Fruit fly (Drosophila melanogaster) whole organism, embryonic: Measurements from ENCODE around the gene T48.

Source experiments
- Bgb ChIP-seq: fragments of 200-800 bp; sonication (Bioruptor generic); IDR thresholded peaks from 2 replicates; pipeline ENCODE4 v1.3.6; 2022; ENCODE audit warnings: missing biosample characterization, missing genetic modification characterization; ENCODE audit not compliant: partially characterized antibody
- CG10366 ChIP-seq: fragments of 200-800 bp; sonication (Bioruptor generic); IDR thresholded peaks from 2 replicates; pipeline ENCODE4 v1.3.6; 2022; ENCODE audit warnings: missing biosample characterization, missing genetic modification characterization
- CG10462 ChIP-seq: fragments of 200-800 bp; sonication (Bioruptor generic); optimal IDR thresholded peaks from 2 replicates; lab custom pipeline; 2016; ENCODE audit warnings: missing biosample characterization, missing genetic modification characterization
- CG10654 ChIP-seq: fragments of 200-800 bp; sonication (Bioruptor generic); optimal IDR thresholded peaks from 2 replicates; lab custom pipeline; 2016; ENCODE audit warnings: missing biosample characterization, missing genetic modification characterization
- CG11398 ChIP-seq: fragments of 200-800 bp; sonication (Bioruptor generic); optimal IDR thresholded peaks from 2 replicates; lab custom pipeline; 2016; ENCODE audit warnings: missing biosample characterization, missing genetic modification characterization
- CG12104 ChIP-seq: fragments of 200-800 bp; sonication (Bioruptor generic); optimal IDR thresholded peaks from 3 replicates; lab custom pipeline; 2016; ENCODE audit warnings: missing biosample characterization, missing genetic modification characterization
- CG14667 ChIP-seq: fragments of 200-800 bp; sonication (Bioruptor generic); IDR thresholded peaks from 2 replicates; pipeline ENCODE4 v1.3.6; 2022; ENCODE audit warnings: missing biosample characterization, missing genetic modification characterization
- CG15479 ChIP-seq: fragments of 200-800 bp; sonication (Bioruptor generic); optimal IDR thresholded peaks from 3 replicates; lab custom pipeline; 2019; ENCODE audit warnings: missing biosample characterization, mild to moderate bottlenecking, missing genetic modification characterization, moderate library complexity
- CG15696 ChIP-seq: fragments of 200-800 bp; sonication (Bioruptor generic); optimal IDR thresholded peaks from 2 replicates; lab custom pipeline; 2019; ENCODE audit warnings: missing biosample characterization, mild to moderate bottlenecking, missing genetic modification characterization, moderate library complexity
- CG31388 ChIP-seq: fragments of 200-800 bp; sonication (Bioruptor generic); optimal IDR thresholded peaks from 2 replicates; lab custom pipeline; 2016; ENCODE audit warnings: missing biosample characterization, missing genetic modification characterization
- CG34224 ChIP-seq: fragments of 200-800 bp; sonication (Bioruptor generic); IDR thresholded peaks from 3 replicates; pipeline ENCODE4 v1.3.6; 2022; ENCODE audit warnings: missing biosample characterization, missing genetic modification characterization; ENCODE audit not compliant: partially characterized antibody
- CG3995 ChIP-seq: fragments of 200-800 bp; sonication (Bioruptor generic); optimal IDR thresholded peaks from 3 replicates; lab custom pipeline; 2016; ENCODE audit warnings: missing biosample characterization, missing genetic modification characterization
- CG4424 ChIP-seq: fragments of 200-800 bp; sonication (Bioruptor generic); optimal IDR thresholded peaks from 3 replicates; lab custom pipeline; 2016; ENCODE audit warnings: missing biosample characterization, missing genetic modification characterization
- CG4707 ChIP-seq: fragments of 200-800 bp; sonication (Bioruptor generic); optimal IDR thresholded peaks from 2 replicates; lab custom pipeline; 2018; ENCODE audit warnings: missing biosample characterization, mild to moderate bottlenecking, missing genetic modification characterization, moderate library complexity
- CG7786 ChIP-seq: fragments of 200-800 bp; sonication (Bioruptor generic); optimal IDR thresholded peaks from 2 replicates; lab custom pipeline; 2016; ENCODE audit warnings: missing biosample characterization, missing genetic modification characterization
- CG7839 ChIP-seq: fragments of 200-800 bp; sonication (Bioruptor generic); optimal IDR thresholded peaks from 3 replicates; lab custom pipeline; 2018; ENCODE audit warnings: missing biosample characterization, mild to moderate bottlenecking, missing genetic modification characterization, moderate library complexity
- CG7987 ChIP-seq: fragments of 200-800 bp; sonication (Bioruptor generic); optimal IDR thresholded peaks from 2 replicates; lab custom pipeline; 2018; ENCODE audit warnings: missing biosample characterization, mild to moderate bottlenecking, missing genetic modification characterization, moderate library complexity
- D ChIP-seq, 2 experiments: fragments of 200-800 bp in 1 of 2; fragments of >200 bp in 1 of 2; sonication (Bioruptor generic) in 1 of 2; optimal IDR thresholded peaks; 2 replicates in 1 of 2; 3 replicates in 1 of 2; lab custom pipeline; 2017; ENCODE audit warnings: mild to moderate bottlenecking in 1 of 2, missing biosample characterization in 1 of 2, missing genetic modification characterization in 1 of 2, missing genetic modification reagents in 1 of 2
- Dbx ChIP-seq: fragments of 200-800 bp; sonication (Bioruptor generic); IDR thresholded peaks from 3 replicates; pipeline ENCODE4 v1.3.6; 2022; ENCODE audit warnings: missing biosample characterization, missing genetic modification characterization
- Dek ChIP-seq: fragments of 200-800 bp; sonication (Bioruptor generic); optimal IDR thresholded peaks from 3 replicates; lab custom pipeline; 2019; ENCODE audit warnings: missing biosample characterization, mild to moderate bottlenecking, missing genetic modification characterization, moderate library complexity
- HmgZ ChIP-seq: fragments of 200-800 bp; sonication (Bioruptor generic); optimal IDR thresholded peaks from 2 replicates; lab custom pipeline; 2018; ENCODE audit warnings: missing biosample characterization, mild to moderate bottlenecking, missing genetic modification characterization
- Hr51 ChIP-seq, 2 experiments: fragments of 200-800 bp; sonication (Bioruptor generic); optimal IDR thresholded peaks; 2 replicates in 1 of 2; 3 replicates in 1 of 2; lab custom pipeline; 2016 to 2018; ENCODE audit warnings: missing biosample characterization in 2 of 2, missing genetic modification characterization in 2 of 2, mild to moderate bottlenecking in 1 of 2, moderate library complexity in 1 of 2
- NC2β ChIP-seq: fragments of 200-800 bp; sonication (Bioruptor generic); optimal IDR thresholded peaks from 2 replicates; lab custom pipeline; 2016; ENCODE audit warnings: missing biosample characterization, missing genetic modification characterization
- Nf-YA ChIP-seq: fragments of 200-800 bp; sonication (Bioruptor generic); IDR thresholded peaks from 2 replicates; pipeline ENCODE4 v1.3.6; 2022; ENCODE audit warnings: missing biosample characterization, missing genetic modification characterization
- Oli ChIP-seq: fragments of 200-800 bp; sonication (Bioruptor generic); optimal IDR thresholded peaks from 2 replicates; lab custom pipeline; 2018; ENCODE audit warnings: missing biosample characterization, mild to moderate bottlenecking, missing genetic modification characterization, moderate library complexity
- Scr ChIP-seq: fragments of 200-800 bp; sonication (Bioruptor generic); IDR thresholded peaks from 2 replicates; pipeline ENCODE4 v1.3.6; 2022; ENCODE audit warnings: missing biosample characterization, missing genetic modification characterization; ENCODE audit not compliant: partially characterized antibody
- Side ChIP-seq: fragments of 200-800 bp; sonication (Bioruptor generic); optimal IDR thresholded peaks from 2 replicates; lab custom pipeline; 2016; ENCODE audit warnings: missing biosample characterization, missing genetic modification characterization
- Spps ChIP-seq: fragments of 200-800 bp; sonication (Bioruptor generic); optimal IDR thresholded peaks from 2 replicates; lab custom pipeline; 2018; ENCODE audit warnings: missing biosample characterization, mild to moderate bottlenecking, missing genetic modification characterization
- abd-A ChIP-seq: fragments of 200-800 bp; sonication (Bioruptor generic); optimal IDR thresholded peaks from 3 replicates; lab custom pipeline; 2019; ENCODE audit warnings: missing biosample characterization, mild to moderate bottlenecking, missing genetic modification characterization, moderate library complexity
- ash1 ChIP-seq: fragments of 200-800 bp; sonication (Bioruptor generic); optimal IDR thresholded peaks from 2 replicates; lab custom pipeline; 2018; ENCODE audit warnings: missing biosample characterization, mild to moderate bottlenecking, missing genetic modification characterization
- az2 ChIP-seq: fragments of 200-800 bp; sonication (Bioruptor generic); optimal IDR thresholded peaks from 3 replicates; lab custom pipeline; 2016; ENCODE audit warnings: missing biosample characterization, missing genetic modification characterization
- cas ChIP-seq: fragments of 200-800 bp; sonication (Bioruptor generic); IDR thresholded peaks from 2 replicates; pipeline ENCODE4 v1.3.6; 2022; ENCODE audit warnings: missing biosample characterization, missing genetic modification characterization
- cg ChIP-seq: fragments of 200-800 bp; sonication (Bioruptor generic); optimal IDR thresholded peaks from 3 replicates; lab custom pipeline; 2019; ENCODE audit warnings: missing biosample characterization, mild to moderate bottlenecking, missing genetic modification characterization, moderate library complexity
- ci ChIP-seq: fragments of 200-800 bp; sonication (Bioruptor generic); IDR thresholded peaks from 3 replicates; pipeline ENCODE4 v1.3.6; 2022; ENCODE audit warnings: missing biosample characterization, missing genetic modification characterization
- crol ChIP-seq: fragments of 200-800 bp; sonication (Bioruptor generic); IDR thresholded peaks from 2 replicates; pipeline ENCODE4 v1.3.6; 2022; ENCODE audit warnings: missing biosample characterization, missing genetic modification characterization
- dm ChIP-seq: fragments of 200-800 bp; sonication (Bioruptor generic); optimal IDR thresholded peaks from 3 replicates; lab custom pipeline; 2016; ENCODE audit warnings: missing biosample characterization, missing genetic modification characterization
- eyg ChIP-seq: fragments of 200-800 bp; sonication (Bioruptor generic); optimal IDR thresholded peaks from 3 replicates; lab custom pipeline; 2016; ENCODE audit warnings: missing biosample characterization, missing genetic modification characterization
- gcm ChIP-seq: fragments of 200-800 bp; sonication (Bioruptor generic); optimal IDR thresholded peaks from 2 replicates; lab custom pipeline; 2019; ENCODE audit warnings: missing biosample characterization, mild to moderate bottlenecking, missing genetic modification characterization, moderate library complexity
- ham ChIP-seq: fragments of 200-800 bp; sonication (Bioruptor generic); IDR thresholded peaks from 2 replicates; pipeline ENCODE4 v1.3.6; 2022; ENCODE audit warnings: missing biosample characterization, missing genetic modification characterization
- inv ChIP-seq: fragments of 200-800 bp; sonication (Bioruptor generic); IDR thresholded peaks from 2 replicates; pipeline ENCODE4 v1.3.6; 2022; ENCODE audit warnings: missing biosample characterization, missing genetic modification characterization; ENCODE audit not compliant: partially characterized antibody
- jumu ChIP-seq: fragments of 200-800 bp; sonication (Bioruptor generic); optimal IDR thresholded peaks from 3 replicates; lab custom pipeline; 2016; ENCODE audit warnings: missing biosample characterization, missing genetic modification characterization
- onecut ChIP-seq: fragments of 200-800 bp; sonication (Bioruptor generic); IDR thresholded peaks from 2 replicates; pipeline ENCODE4 v1.3.6; 2022; ENCODE audit warnings: missing biosample characterization, missing genetic modification characterization
- pan ChIP-seq, 4 experiments: fragments of >200 bp in 3 of 4; fragments of 200-800 bp in 1 of 4; sonication (Bioruptor generic) in 1 of 4; optimal IDR thresholded peaks in 3 of 4; IDR thresholded peaks in 1 of 4; 2 replicates each; pipeline versions ENCODE4 v1.3.6 to Lab custom; 2017 to 2022; ENCODE audit warnings: missing biosample characterization in 2 of 4, missing genetic modification characterization in 2 of 4, mixed read lengths in 1 of 4
- pho ChIP-seq: fragments of 200-800 bp; sonication (Bioruptor generic); optimal IDR thresholded peaks from 2 replicates; lab custom pipeline; 2016; ENCODE audit warnings: missing biosample characterization, missing genetic modification characterization
- phol ChIP-seq: fragments of 200-800 bp; sonication (Bioruptor generic); optimal IDR thresholded peaks from 3 replicates; lab custom pipeline; 2018; ENCODE audit warnings: missing biosample characterization, mild to moderate bottlenecking, missing genetic modification characterization, moderate library complexity
- seq ChIP-seq: fragments of 200-800 bp; sonication (Bioruptor generic); IDR thresholded peaks from 2 replicates; pipeline ENCODE4 v1.3.6; 2022; ENCODE audit warnings: missing biosample characterization, missing genetic modification characterization
- tna ChIP-seq: fragments of 200-800 bp; sonication (Bioruptor generic); IDR thresholded peaks from 2 replicates; pipeline ENCODE4 v1.3.6; 2022; ENCODE audit warnings: missing biosample characterization, missing genetic modification characterization; ENCODE audit not compliant: partially characterized antibody
- tup ChIP-seq: fragments of 200-800 bp; sonication (Bioruptor generic); optimal IDR thresholded peaks from 2 replicates; lab custom pipeline; 2016; ENCODE audit warnings: missing biosample characterization, mild to moderate bottlenecking, missing genetic modification characterization, moderate library complexity
- wek ChIP-seq: fragments of 200-800 bp; sonication (Bioruptor generic); optimal IDR thresholded peaks from 3 replicates; lab custom pipeline; 2018; ENCODE audit warnings: missing biosample characterization, mild to moderate bottlenecking, missing genetic modification characterization, moderate library complexity

The T48 gene

dm6 chr3R:26915463-26915925, 34.0 kb downstream of the T48 start, which contains the start of gene CG46339 (continued):
- TF ChIP-seq CG10462 (GFP tag; lab: Kevin White, UChicago) (no peak), phol (tag; lab: Kevin White, UChicago) (peak; percentile 49), wek (GFP tag; lab: Kevin White, UChicago) (peak; percentile 38), pan (optimal IDR thresholded peaks at IDR 0.05; lab: Kevin White, UChicago) (no peak), pan (GFP tag; optimal IDR thresholded peaks at IDR 0.05 in 1 of 2, IDR thresholded peaks at IDR 0.05 in 1 of 2) (peak in 1 of 2 experiments; percentile 64), CG3995 (no peak), NC2β (GFP tag; lab: Kevin White, UChicago) (no peak), inv (GFP tag; lab: Robert Waterston, UW) (no peak), CG4707 (GFP tag; lab: Kevin White, UChicago) (peak; percentile 62), Oli (tag; lab: Kevin White, UChicago) (no peak), az2 (GFP tag; lab: Kevin White, UChicago) (no peak), ham (GFP tag; lab: Robert Waterston, UW) (no peak), gcm (peak; percentile 24), CG14667 (no peak), CG10366 (GFP tag; lab: Robert Waterston, UW) (no peak), Nf-YA (GFP tag; lab: Robert Waterston, UW) (no peak), CG7987 (GFP tag; lab: Kevin White, UChicago) (peak; percentile 88), CG4424 (GFP tag; lab: Kevin White, UChicago) (peak; percentile 45), Bgb (peak; percentile 69; the same call in 1 of the 2 replicates), pho (GFP tag; lab: Kevin White, UChicago) (peak; percentile 63), crol (GFP tag; lab: Robert Waterston, UW) (no peak), Spps (tag; lab: Kevin White, UChicago) (peak; percentile 37), CG31388 (GFP tag; lab: Kevin White, UChicago) (no peak), cas (GFP tag; lab: Robert Waterston, UW) (0 out of 2 replicates have a peak, but pooled peaks have one; percentile 36), ci (GFP tag; lab: Robert Waterston, UW) (peak; percentile 91), CG10654 (peak; percentile 14), ash1 (peak; percentile 79), D (optimal IDR thresholded peaks at IDR 0.05; lab: Kevin White, UChicago) (no peak), D (GFP tag; optimal IDR thresholded peaks at IDR 0.05; lab: Kevin White, UChicago) (peak; percentile 5), jumu (no peak), CG7786 (GFP tag; lab: Kevin White, UChicago) (no peak), CG7839 (tag; lab: Kevin White, UChicago) (peak; percentile 18), dm (GFP tag; lab: Kevin White, UChicago) (no peak), cg (GFP tag; lab: Kevin White, UChicago) (no peak), CG15696 (tag; lab: Kevin White, UChicago) (no peak), tna (no peak), Scr (peak; percentile 37), onecut (GFP tag; lab: Robert Waterston, UW) (peak; percentile 61), CG15479 (no peak), CG34224 (GFP tag; lab: Robert Waterston, UW) (peak; percentile 25), Side (GFP tag; lab: Kevin White, UChicago) (peak; percentile 67), Dek (tag; lab: Kevin White, UChicago) (peak; percentile 36), tup (GFP tag; lab: Kevin White, UChicago) (no peak), eyg (peak; percentile 19), seq (peak; percentile 32; the same call in 1 of the 2 replicates), abd-A (tag; lab: Kevin White, UChicago) (peak; percentile 79), HmgZ (tag; lab: Kevin White, UChicago) (peak; percentile 85), CG11398 (peak; percentile 18), CG12104 (GFP tag; lab: Kevin White, UChicago) (no peak), Hr51 (GFP tag; optimal IDR thresholded peaks at IDR 0.05; lab: Kevin White, UChicago) (peak in 1 of 2 experiments; percentile 25), Dbx (peak; percentile 80; the same call in 2 of the 3 replicates)
